Fruit fly (Drosophila melanogaster) whole organism, embryonic: ENCODE measurements around the gene Traf-like.

Experiments used
- Blimp-1 ChIP-seq: fragments of 200-800 bp; sonication (Bioruptor generic); optimal IDR thresholded peaks from 3 replicates; lab custom pipeline; 2018; ENCODE audit warnings: missing biosample characterization, missing genetic modification characterization, mild to moderate bottlenecking, moderate library complexity, missing genetic modification reagents
- Bteb2 ChIP-seq: fragments of 200-800 bp; sonication (Bioruptor generic); optimal IDR thresholded peaks from 2 replicates; lab custom pipeline; 2016; ENCODE audit warnings: missing biosample characterization, missing genetic modification characterization
- CG10267 ChIP-seq: fragments of 200-800 bp; sonication (Bioruptor generic); optimal IDR thresholded peaks from 2 replicates; lab custom pipeline; 2018; ENCODE audit warnings: missing biosample characterization, mild to moderate bottlenecking, missing genetic modification characterization, moderate library complexity
- CG11456 ChIP-seq: fragments of 200-800 bp; sonication (Bioruptor generic); IDR thresholded peaks from 3 replicates; pipeline ENCODE4 v1.3.6; 2022; ENCODE audit warnings: missing biosample characterization, missing genetic modification characterization
- CG11695 ChIP-seq: fragments of 200-800 bp; sonication (Bioruptor generic); IDR thresholded peaks from 3 replicates; pipeline ENCODE4 v1.3.6; 2022; ENCODE audit warnings: missing biosample characterization, missing genetic modification characterization
- CG11696 ChIP-seq: fragments of 200-800 bp; sonication (Bioruptor generic); IDR thresholded peaks from 2 replicates; pipeline ENCODE4 v1.3.6; 2022; ENCODE audit warnings: missing biosample characterization, missing genetic modification characterization
- CG11723 ChIP-seq: fragments of 200-800 bp; sonication (Bioruptor generic); optimal IDR thresholded peaks from 2 replicates; lab custom pipeline; 2017; ENCODE audit warnings: missing biosample characterization, mild to moderate bottlenecking, missing genetic modification characterization
- CG12236 ChIP-seq: fragments of 200-800 bp; sonication (Bioruptor generic); optimal IDR thresholded peaks from 2 replicates; lab custom pipeline; 2016; ENCODE audit warnings: missing biosample characterization, missing genetic modification characterization
- CG12391 ChIP-seq: fragments of 200-800 bp; sonication (Bioruptor generic); optimal IDR thresholded peaks from 3 replicates; lab custom pipeline; 2018; ENCODE audit warnings: missing biosample characterization, mild to moderate bottlenecking, missing genetic modification characterization, moderate library complexity
- CG13296 ChIP-seq: fragments of 200-800 bp; sonication (Bioruptor generic); optimal IDR thresholded peaks from 3 replicates; lab custom pipeline; 2018; ENCODE audit warnings: missing biosample characterization, mild to moderate bottlenecking, missing genetic modification characterization
- CG13624 ChIP-seq: fragments of 200-800 bp; sonication (Bioruptor generic); optimal IDR thresholded peaks from 2 replicates; lab custom pipeline; 2016; ENCODE audit warnings: missing biosample characterization, missing genetic modification characterization
- CG13775 ChIP-seq: fragments of 200-800 bp; sonication (Bioruptor generic); optimal IDR thresholded peaks from 3 replicates; lab custom pipeline; 2017; ENCODE audit warnings: missing biosample characterization, mild to moderate bottlenecking, missing genetic modification characterization
- CG17385 ChIP-seq: fragments of 200-800 bp; sonication (Bioruptor generic); optimal IDR thresholded peaks from 3 replicates; lab custom pipeline; 2018; ENCODE audit warnings: missing biosample characterization, mild to moderate bottlenecking, missing genetic modification characterization
- CG33557 ChIP-seq: fragments of 200-800 bp; sonication (Bioruptor generic); optimal IDR thresholded peaks from 2 replicates; lab custom pipeline; 2019; ENCODE audit warnings: missing biosample characterization, mild to moderate bottlenecking, missing genetic modification characterization, moderate library complexity
- CG4617 ChIP-seq: fragments of 200-800 bp; sonication (Bioruptor generic); optimal IDR thresholded peaks from 3 replicates; lab custom pipeline; 2016; ENCODE audit warnings: missing biosample characterization, missing genetic modification characterization, borderline replicate concordance
- CG6765 ChIP-seq: fragments of 200-800 bp; sonication (Bioruptor generic); optimal IDR thresholded peaks from 3 replicates; lab custom pipeline; 2017; ENCODE audit warnings: missing biosample characterization, mild to moderate bottlenecking, missing genetic modification characterization
- CG8765 ChIP-seq: fragments of 200-800 bp; sonication (Bioruptor generic); IDR thresholded peaks from 2 replicates; pipeline ENCODE4 v1.3.6; 2022; ENCODE audit warnings: missing biosample characterization, missing genetic modification characterization
- CG9609 ChIP-seq: fragments of 200-800 bp; sonication (Bioruptor generic); optimal IDR thresholded peaks from 3 replicates; lab custom pipeline; 2016; ENCODE audit warnings: missing biosample characterization, missing genetic modification characterization
- D ChIP-seq, 2 experiments: fragments of 200-800 bp in 1 of 2; fragments of >200 bp in 1 of 2; sonication (Bioruptor generic) in 1 of 2; optimal IDR thresholded peaks; 2 replicates in 1 of 2; 3 replicates in 1 of 2; lab custom pipeline; 2017; ENCODE audit warnings: mild to moderate bottlenecking in 1 of 2, missing biosample characterization in 1 of 2, missing genetic modification characterization in 1 of 2, missing genetic modification reagents in 1 of 2
- D19B ChIP-seq: fragments of 200-800 bp; sonication (Bioruptor generic); optimal IDR thresholded peaks from 2 replicates; lab custom pipeline; 2017; ENCODE audit warnings: missing biosample characterization, mild to moderate bottlenecking, missing genetic modification characterization
- Elba2 ChIP-seq: fragments of 200-800 bp; sonication (Bioruptor generic); optimal IDR thresholded peaks from 3 replicates; lab custom pipeline; 2016; ENCODE audit warnings: missing biosample characterization, missing genetic modification characterization
- Jarid2 ChIP-seq: fragments of 200-800 bp; sonication (Bioruptor generic); optimal IDR thresholded peaks from 3 replicates; lab custom pipeline; 2017; ENCODE audit warnings: mild to moderate bottlenecking, missing biosample characterization, missing genetic modification reagents, missing genetic modification characterization
- NFAT ChIP-seq: fragments of 200-800 bp; sonication (Bioruptor generic); IDR thresholded peaks from 2 replicates; pipeline ENCODE4 v1.3.6; 2022; ENCODE audit warnings: missing biosample characterization, missing genetic modification characterization
- Oli ChIP-seq: fragments of 200-800 bp; sonication (Bioruptor generic); optimal IDR thresholded peaks from 2 replicates; lab custom pipeline; 2018; ENCODE audit warnings: missing biosample characterization, mild to moderate bottlenecking, missing genetic modification characterization, moderate library complexity
- Opbp ChIP-seq: fragments of 200-800 bp; sonication (Bioruptor generic); IDR thresholded peaks from 3 replicates; pipeline ENCODE4 v1.3.6; 2022; ENCODE audit warnings: missing biosample characterization, missing genetic modification characterization; ENCODE audit not compliant: partially characterized antibody
- Pdp1 ChIP-seq, 2 experiments: fragments of 200-800 bp; sonication (Bioruptor generic); optimal IDR thresholded peaks; 3 replicates each; lab custom pipeline; 2016; ENCODE audit warnings: missing biosample characterization in 2 of 2, missing genetic modification characterization in 2 of 2, mild to moderate bottlenecking in 1 of 2, moderate library complexity in 1 of 2
- Poxn ChIP-seq: fragments of 200-800 bp; sonication (Bioruptor generic); IDR thresholded peaks from 2 replicates; pipeline ENCODE4 v1.3.6; 2022; ENCODE audit warnings: missing biosample characterization, missing genetic modification characterization
- ap ChIP-seq: fragments of 200-800 bp; sonication (Bioruptor generic); IDR thresholded peaks from 2 replicates; pipeline ENCODE4 v1.3.6; 2022; ENCODE audit warnings: missing biosample characterization, missing genetic modification characterization
- bcd ChIP-seq: fragments of 200-800 bp; sonication (Bioruptor generic); optimal IDR thresholded peaks from 2 replicates; lab custom pipeline; 2017; ENCODE audit warnings: missing biosample characterization, mild to moderate bottlenecking, missing genetic modification characterization
- cas ChIP-seq: fragments of 200-800 bp; sonication (Bioruptor generic); IDR thresholded peaks from 2 replicates; pipeline ENCODE4 v1.3.6; 2022; ENCODE audit warnings: missing biosample characterization, missing genetic modification characterization
- dimm ChIP-seq: fragments of 200-800 bp; sonication (Bioruptor generic); IDR thresholded peaks from 2 replicates; pipeline ENCODE4 v1.3.6; 2022; ENCODE audit warnings: missing biosample characterization, missing genetic modification characterization
- dysf ChIP-seq: fragments of 200-800 bp; sonication (Bioruptor generic); IDR thresholded peaks from 3 replicates; pipeline ENCODE4 v1.3.6; 2022; ENCODE audit warnings: missing biosample characterization, missing genetic modification characterization
- eve ChIP-seq, 2 experiments: fragments of >200 bp; optimal IDR thresholded peaks; 2 replicates each; lab custom pipeline; 2017; ENCODE audit warnings: missing biosample characterization in 2 of 2, missing genetic modification characterization in 2 of 2
- fu2 ChIP-seq: fragments of 200-800 bp; sonication (Bioruptor generic); optimal IDR thresholded peaks from 2 replicates; lab custom pipeline; 2016; ENCODE audit warnings: missing biosample characterization, missing genetic modification characterization
- gce ChIP-seq: fragments of 200-800 bp; sonication (Bioruptor generic); IDR thresholded peaks from 3 replicates; pipeline ENCODE4 v1.3.6; 2022; ENCODE audit warnings: missing biosample characterization, missing genetic modification characterization
- grau ChIP-seq: fragments of 200-800 bp; optimal IDR thresholded peaks from 3 replicates; lab custom pipeline; 2019; ENCODE audit warnings: missing biosample characterization, mild to moderate bottlenecking, missing genetic modification characterization, moderate library complexity
- gt ChIP-seq: fragments of 200-800 bp; sonication (Bioruptor generic); IDR thresholded peaks from 2 replicates; pipeline ENCODE4 v1.3.6; 2022; ENCODE audit warnings: missing biosample characterization, missing genetic modification characterization
- her ChIP-seq: fragments of 200-800 bp; sonication (Bioruptor generic); optimal IDR thresholded peaks from 2 replicates; lab custom pipeline; 2016; ENCODE audit warnings: missing biosample characterization, missing genetic modification characterization
- ind ChIP-seq: fragments of 200-800 bp; sonication (Bioruptor generic); optimal IDR thresholded peaks from 3 replicates; lab custom pipeline; 2016; ENCODE audit warnings: missing biosample characterization, missing genetic modification characterization
- nerfin-1 ChIP-seq: fragments of 200-800 bp; sonication (Bioruptor generic); optimal IDR thresholded peaks from 3 replicates; lab custom pipeline; 2019; ENCODE audit warnings: missing biosample characterization, mild to moderate bottlenecking, missing genetic modification characterization, moderate library complexity
- repo ChIP-seq: fragments of 200-800 bp; sonication (Bioruptor generic); optimal IDR thresholded peaks from 2 replicates; lab custom pipeline; 2016; ENCODE audit warnings: missing biosample characterization, missing genetic modification characterization
- row ChIP-seq: fragments of 200-800 bp; sonication (Bioruptor generic); IDR thresholded peaks from 3 replicates; pipeline ENCODE4 v1.3.6; 2022; ENCODE audit warnings: missing biosample characterization, missing genetic modification characterization
- sc ChIP-seq, 3 experiments: fragments of >200 bp in 2 of 3; fragments of 200-800 bp in 1 of 3; sonication (Bioruptor generic) in 1 of 3; optimal IDR thresholded peaks; 2 replicates in 2 of 3; 3 replicates in 1 of 3; lab custom pipeline; 2017; ENCODE audit warnings: mild to moderate bottlenecking in 1 of 3, missing biosample characterization in 1 of 3, missing genetic modification characterization in 1 of 3, missing genetic modification reagents in 1 of 3
- scrt ChIP-seq: fragments of 200-800 bp; sonication (Bioruptor generic); optimal IDR thresholded peaks from 2 replicates; lab custom pipeline; 2018; ENCODE audit warnings: missing biosample characterization, mild to moderate bottlenecking, missing genetic modification characterization, moderate library complexity
- sim ChIP-seq: fragments of 200-800 bp; sonication (Bioruptor generic); IDR thresholded peaks from 2 replicates; pipeline ENCODE4 v1.3.6; 2022; ENCODE audit warnings: missing biosample characterization, missing genetic modification characterization
- sisA ChIP-seq: fragments of 200-800 bp; sonication (Bioruptor generic); IDR thresholded peaks from 2 replicates; pipeline ENCODE4 v1.3.6; 2022; ENCODE audit warnings: missing biosample characterization, missing genetic modification characterization
- ssp ChIP-seq: fragments of 200-800 bp; sonication (Bioruptor generic); IDR thresholded peaks from 2 replicates; pipeline ENCODE4 v1.3.6; 2022; ENCODE audit warnings: missing biosample characterization, missing genetic modification characterization
- tx ChIP-seq: fragments of 200-800 bp; sonication (Bioruptor generic); optimal IDR thresholded peaks from 2 replicates; lab custom pipeline; 2016; ENCODE audit warnings: missing biosample characterization, missing genetic modification characterization
- zfh1 ChIP-seq: fragments of 200-800 bp; sonication (Bioruptor generic); IDR thresholded peaks from 3 replicates; pipeline ENCODE4 v1.3.6; 2022; ENCODE audit warnings: missing biosample characterization, missing genetic modification characterization

Gene Traf-like

dm6 chrX:16403811-16404420, 10.9 kb upstream of the Traf-like start (continued):
- TF ChIP-seq sc (optimal IDR thresholded peaks at IDR 0.05; lab: Kevin White, UChicago) (no peak), sc (GFP tag; optimal IDR thresholded peaks at IDR 0.05; lab: Kevin White, UChicago) (no peak), Pdp1 (GFP tag; optimal IDR thresholded peaks at IDR 0.05; lab: Kevin White, UChicago) (peak; percentile 60 to 71), scrt (GFP tag; lab: Kevin White, UChicago) (no peak), CG13775 (peak; percentile 53), CG13296 (GFP tag; lab: Kevin White, UChicago) (peak; percentile 71), CG9609 (peak; percentile 35), CG10267 (tag; lab: Kevin White, UChicago) (no peak), sim (GFP tag; lab: Robert Waterston, UW) (peak; percentile 23; the same call in 1 of the 2 replicates), her (GFP tag; lab: Kevin White, UChicago) (peak; percentile 36), Oli (tag; lab: Kevin White, UChicago) (peak; percentile 85), ssp (GFP tag; lab: Robert Waterston, UW) (peak; percentile 53; the same call in 1 of the 2 replicates), CG4617 (GFP tag; lab: Kevin White, UChicago) (no peak), Poxn (GFP tag; lab: Robert Waterston, UW) (peak; percentile 17; the same call in 1 of the 2 replicates), repo (GFP tag; lab: Kevin White, UChicago) (peak; percentile 31), tx (GFP tag; lab: Kevin White, UChicago) (peak; percentile 53), CG12236 (GFP tag; lab: Kevin White, UChicago) (no peak), bcd (GFP tag; lab: Kevin White, UChicago) (peak; percentile 78), row (GFP tag; lab: Robert Waterston, UW) (peak; percentile 92), D19B (GFP tag; lab: Kevin White, UChicago) (peak; percentile 98), Bteb2 (peak; percentile 66), CG17385 (GFP tag; lab: Kevin White, UChicago) (peak; percentile 68), dimm (GFP tag; lab: Robert Waterston, UW) (no peak), eve (GFP tag; optimal IDR thresholded peaks at IDR 0.05; lab: Kevin White, UChicago) (no peak), CG11695 (GFP tag; lab: Robert Waterston, UW) (peak; percentile 80; the same call in 2 of the 3 replicates), CG8765 (GFP tag; lab: Robert Waterston, UW) (no peak), gt (GFP tag; lab: Robert Waterston, UW) (no peak), CG11723 (peak; percentile 6), Jarid2 (GFP tag; lab: Kevin White, UChicago) (peak; percentile 20), Opbp (GFP tag; lab: Robert Waterston, UW) (no peak), CG13624 (GFP tag; lab: Kevin White, UChicago) (peak; percentile 72), nerfin-1 (tag; lab: Kevin White, UChicago) (peak; percentile 38), ind (GFP tag; lab: Kevin White, UChicago) (peak; percentile 78), NFAT (GFP tag; lab: Robert Waterston, UW) (peak; percentile 52), sisA (GFP tag; lab: Robert Waterston, UW) (peak; percentile 58), D (optimal IDR thresholded peaks at IDR 0.05; lab: Kevin White, UChicago) (no peak), D (GFP tag; optimal IDR thresholded peaks at IDR 0.05; lab: Kevin White, UChicago) (peak; percentile 38), CG11696 (GFP tag; lab: Robert Waterston, UW) (0 out of 2 replicates have a peak, but pooled peaks have one; percentile 33), ap (peak; percentile 62; the same call in 1 of the 2 replicates), Blimp-1 (no peak), CG33557 (GFP tag; lab: Kevin White, UChicago) (no peak), cas (GFP tag; lab: Robert Waterston, UW) (no peak), zfh1 (peak; percentile 28; the same call in 2 of the 3 replicates), CG12391 (peak; percentile 84), grau (tag; lab: Kevin White, UChicago) (peak; percentile 84), dysf (GFP tag; lab: Robert Waterston, UW) (peak; percentile 88), gce (GFP tag; lab: Robert Waterston, UW) (peak; percentile 46; the same call in 1 of the 3 replicates), Elba2 (GFP tag; lab: Kevin White, UChicago) (no peak), CG11456 (GFP tag; lab: Robert Waterston, UW) (peak; percentile 76), CG6765 (GFP tag; lab: Kevin White, UChicago) (peak; percentile 79), fu2 (peak; percentile 12)
